Worm (Caenorhabditis elegans) whole organism, L4/young adult: ENCODE results near the gene rfc-3.

Experiments
- W03F9.2 ChIP-seq: fragments of 150-350 bp; optimal IDR thresholded peaks from 2 replicates; lab custom pipeline; 2014; ENCODE audit warnings: missing biosample characterization, missing genetic modification characterization
- dao-5 ChIP-seq: sonication (generic microtip); optimal IDR thresholded peaks from 2 replicates; lab custom pipeline; 2016; ENCODE audit warnings: missing genotype, missing genetic modification characterization, moderate library complexity, missing compliant biosample characterization
- him-1 ChIP-seq: sonication (generic microtip); optimal IDR thresholded peaks from 2 replicates; lab custom pipeline; 2016; ENCODE audit warnings: missing genotype, missing genetic modification reagents, missing genetic modification characterization, missing compliant biosample characterization

DNA sequence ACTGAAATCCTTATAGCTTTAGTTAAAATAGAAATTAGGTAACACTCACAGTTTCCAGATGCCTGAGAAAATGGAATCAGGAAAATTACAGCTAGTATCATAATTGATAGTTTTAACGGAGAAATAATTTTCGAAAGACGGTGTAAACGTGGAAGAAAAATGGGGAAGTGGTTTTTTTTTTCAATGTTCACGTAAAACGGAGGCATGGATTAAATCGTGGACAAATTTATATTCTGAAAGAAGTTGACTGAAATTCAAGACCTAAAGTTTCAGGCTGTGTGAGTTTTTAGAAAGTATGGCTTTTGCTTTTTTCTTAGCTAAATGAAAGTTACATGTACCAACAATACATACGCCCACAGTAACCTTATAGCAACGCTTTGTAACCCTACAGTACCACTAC, 46.7 kb downstream of the rfc-3 start, which contains the start of gene spe-43:
- TF ChIP-seq W03F9.2 (tag; lab: Kevin White, UChicago): no peak
- no peak for TF ChIP-seq him-1
- no peak for TF ChIP-seq dao-5 (tag; lab: Kevin White, UChicago)
